Fruit fly (Drosophila melanogaster) whole organism: ENCODE data around the gene CG18480.
"Not testable (repeated sequence)": the region's sequence is repeated elsewhere in the genome, so short reads cannot be mapped to it uniquely, and the experiment has no call there.

ENCODE experiments used
- Dll ChIP-seq: fragments of >200 bp; optimal IDR thresholded peaks from 2 replicates; lab custom pipeline; 2017
- EcR ChIP-seq, 2 experiments: fragments of >200 bp; optimal IDR thresholded peaks; 2 replicates each; lab custom pipeline; 2017; ENCODE audit warnings: missing biosample characterization in 2 of 2, missing genetic modification characterization in 2 of 2, missing genetic modification reagents in 2 of 2
- pan ChIP-seq: fragments of >200 bp; optimal IDR thresholded peaks from 2 replicates; lab custom pipeline; 2017
- psq ChIP-seq: fragments of >200 bp; optimal IDR thresholded peaks from 2 replicates; lab custom pipeline; 2017
- usp ChIP-seq: fragments of >200 bp; optimal IDR thresholded peaks from 2 replicates; lab custom pipeline; 2017; ENCODE audit warnings: missing biosample characterization, missing genetic modification characterization, mixed read lengths

Gene CG18480

DNA sequence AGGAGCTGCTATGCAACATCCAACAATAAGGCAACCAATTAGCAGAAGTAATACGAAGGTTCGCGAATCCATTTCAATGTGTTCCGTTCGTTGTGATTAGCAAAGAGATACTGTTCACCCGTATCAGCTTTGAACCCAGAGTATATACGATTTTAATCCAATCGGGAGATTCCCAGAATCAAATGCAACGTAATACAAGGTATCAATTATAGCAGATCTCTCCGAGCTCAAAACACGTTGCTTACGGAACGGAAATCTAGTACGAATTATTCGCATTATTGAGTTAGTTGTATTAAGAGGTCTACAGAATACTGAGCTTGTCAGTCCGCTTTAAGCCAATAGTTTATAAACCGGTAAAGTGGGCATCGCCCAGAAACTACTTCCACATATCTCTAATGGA, 29.6 kb downstream of the CG18480 start, which contains the start of gene CG44141:
TSS of gene CG44141 (minus strand) at position 101 of the 400 bp plus-strand sequence.
- not testable (repeated sequence) for TF ChIP-seq EcR (GFP tag; optimal IDR thresholded peaks at IDR 0.05; lab: Kevin White, UChicago); psq (lab: Kevin White, UChicago); usp (GFP tag; lab: Kevin White, UChicago)

dm6 chr2L:15660741-15661140, 30.9 kb downstream of the CG18480 start, which contains the start of gene CG18477:
Gene CG18477 (plus strand): TSS chr2L:15661041.
- not testable (repeated sequence) for TF ChIP-seq psq (lab: Kevin White, UChicago); EcR (GFP tag; optimal IDR thresholded peaks at IDR 0.05; lab: Kevin White, UChicago); Dll

- not testable (repeated sequence) for TF ChIP-seq EcR (GFP tag; optimal IDR thresholded peaks at IDR 0.05; lab: Kevin White, UChicago); usp (GFP tag; lab: Kevin White, UChicago); psq (lab: Kevin White, UChicago)
These were observed 40.1 kb downstream of the CG18480 start, which contains the start of gene CG18478 for dm6 chr2L:15669874-15670273. Gene CG18478 (plus strand): TSS chr2L:15670174.

dm6 chr2L:15676002-15676401, 46.2 kb downstream of the CG18480 start, which contains the start of gene CG43923:
Gene CG43923 (minus strand): TSS chr2L:15676102.
- TF ChIP-seq pan; usp (GFP tag; lab: Kevin White, UChicago); psq (lab: Kevin White, UChicago): not testable (repeated sequence)
